Worm (Caenorhabditis elegans): Measurements from ENCODE around the gene B0238.12.

- TF ChIP-seq hif-1 (tag; optimal IDR thresholded peaks at IDR 0.05), result no peak
- no peak for TF ChIP-seq spr-1 (tag; optimal IDR thresholded peaks at IDR 0.05)
- no peak for TF ChIP-seq ces-1 (GFP tag; optimal IDR thresholded peaks at IDR 0.05)
- no peak for TF ChIP-seq ztf-11 (tag; optimal IDR thresholded peaks at IDR 0.05)
- TF ChIP-seq nhr-41 (GFP tag; IDR thresholded peaks at IDR 0.05), result no peak
- no peak for TF ChIP-seq nhr-102 (tag; optimal IDR thresholded peaks at IDR 0.05)
- TF ChIP-seq mep-1 (tag; optimal IDR thresholded peaks at IDR 0.05), result no peak
- no peak for TF ChIP-seq unc-62 (GFP tag; optimal IDR thresholded peaks at IDR 0.05 in 1 of 2)
- TF ChIP-seq unc-62 (tag; optimal IDR thresholded peaks at IDR 0.05), result no peak
- TF ChIP-seq ctbp-1 (GFP tag; IDR thresholded peaks at IDR 0.05), result no peak
- TF ChIP-seq nhr-10 (tag; optimal IDR thresholded peaks at IDR 0.05), result no peak
- TF ChIP-seq lin-13 (GFP tag; optimal IDR thresholded peaks at IDR 0.05), result no peak
- no peak for TF ChIP-seq spr-3 (GFP tag; optimal IDR thresholded peaks at IDR 0.05)
These were observed 42.6 kb upstream of the B0238.12 start, which contains the start of gene Y49G5B.1 for ce11 chrV:5223044-5223443.
